Worm (Caenorhabditis elegans): Measurements from ENCODE around the gene twk-46.
A peak's percentile ranks its signal among the peaks of the same experiment; 100 is the strongest.

The twk-46 gene

ce11 chrV:19042256-19042655 lies 17.7 kb upstream of the twk-46 start, which contains the start of gene asp-16:
Gene asp-16, minus strand, starts transcription at chrV:19042605.
- TF ChIP-seq D1046.2 (GFP tag; IDR thresholded peaks at IDR 0.05) (no peak), set-16 (GFP tag; IDR thresholded peaks at IDR 0.05) (peak; percentile 58)

- no peak for TF ChIP-seq madf-9 (GFP tag; conservative IDR thresholded peaks at IDR 0.05)
- TF ChIP-seq mxl-2 (GFP tag; conservative IDR thresholded peaks at IDR 0.05) = no peak
- no peak for TF ChIP-seq rbr-2 (tag; optimal IDR thresholded peaks at IDR 0.05)
- TF ChIP-seq lin-1 (GFP tag; IDR thresholded peaks at IDR 0.05) = no peak
- no peak for TF ChIP-seq aha-1 (tag)
- TF ChIP-seq lin-39 (tag; optimal IDR thresholded peaks at IDR 0.05) = no peak
- no peak for TF ChIP-seq saeg-2 (GFP tag; IDR thresholded peaks at IDR 0.05)
- no peak for TF ChIP-seq nhr-10 (tag; optimal IDR thresholded peaks at IDR 0.05)
- TF ChIP-seq unc-62 (GFP tag; optimal IDR thresholded peaks at IDR 0.05 in 1 of 2) = no peak
- TF ChIP-seq unc-62 (tag; optimal IDR thresholded peaks at IDR 0.05) = no peak
- no peak for TF ChIP-seq snpc-1.2 (GFP tag; IDR thresholded peaks at IDR 0.05)
- TF ChIP-seq ces-1 (GFP tag; optimal IDR thresholded peaks at IDR 0.05) = no peak
- no peak for TF ChIP-seq lir-3 (tag; optimal IDR thresholded peaks at IDR 0.05)
- TF ChIP-seq zip-11 (GFP tag; IDR thresholded peaks at IDR 0.05) = no peak
- TF ChIP-seq ZK546.5 (tag; optimal IDR thresholded peaks at IDR 0.05) = no peak
- TF ChIP-seq Y75B8A.6 (GFP tag; IDR thresholded peaks at IDR 0.05) = no peak
Measured at ce11 chrV:19044753-19045152, 15.2 kb upstream of the twk-46 start, which contains the start of gene asp-15. Gene asp-15, minus strand, starts transcription at chrV:19044853.

ce11 chrV:19047442-19047841 lies 12.5 kb upstream of the twk-46 start:
- TF ChIP-seq aha-1 (tag) = no peak
- 0 out of 2 replicates have a peak, but pooled peaks have one; percentile 13 for TF ChIP-seq madf-9 (GFP tag; conservative IDR thresholded peaks at IDR 0.05)
- no peak for TF ChIP-seq spr-1 (tag; optimal IDR thresholded peaks at IDR 0.05)
- no peak for TF ChIP-seq arid-1 (GFP tag; conservative IDR thresholded peaks at IDR 0.05)
- TF ChIP-seq set-16 (GFP tag; IDR thresholded peaks at IDR 0.05) = peak; percentile 70; the same call in 1 of the 2 replicates
- no peak for TF ChIP-seq nhr-10 (tag; optimal IDR thresholded peaks at IDR 0.05)
- no peak for TF ChIP-seq hmg-1.1 (GFP tag; IDR thresholded peaks at IDR 0.05)
- no peak for TF ChIP-seq jun-1 (tag; optimal IDR thresholded peaks at IDR 0.05)
- no peak for TF ChIP-seq ztf-7 (tag; optimal IDR thresholded peaks at IDR 0.05)
- TF ChIP-seq Y105C5A.15 (GFP tag; IDR thresholded peaks at IDR 0.05) = no peak
- no peak for TF ChIP-seq nhr-237 (tag; optimal IDR thresholded peaks at IDR 0.05)
- no peak for TF ChIP-seq zag-1 (tag; optimal IDR thresholded peaks at IDR 0.05)
- no peak for TF ChIP-seq unc-39 (tag; optimal IDR thresholded peaks at IDR 0.05)
- no peak for TF ChIP-seq lir-3 (tag; optimal IDR thresholded peaks at IDR 0.05)
- no peak for TF ChIP-seq hlh-30 (tag; optimal IDR thresholded peaks at IDR 0.05; ENCODE audit: insufficient read depth)

- TF ChIP-seq T26A8.4 (GFP tag; IDR thresholded peaks at IDR 0.05) (peak; percentile 34; the same call in 1 of the 2 replicates), mes-2 (tag; optimal IDR thresholded peaks at IDR 0.05; ENCODE audit: poor library complexity, severe bottlenecking) (peak; percentile 61), nhr-237 (tag; optimal IDR thresholded peaks at IDR 0.05) (no peak), mep-1 (tag; optimal IDR thresholded peaks at IDR 0.05) (peak; percentile 11), nhr-77 (tag; optimal IDR thresholded peaks at IDR 0.05) (peak; percentile 29), php-3 (GFP tag; IDR thresholded peaks at IDR 0.05) (no peak), unc-62 (GFP tag; optimal IDR thresholded peaks at IDR 0.05 in 1 of 2) (peak in 1 of 2 experiments; percentile 59), unc-62 (tag; optimal IDR thresholded peaks at IDR 0.05) (no peak), dve-1 (tag; optimal IDR thresholded peaks at IDR 0.05; ENCODE audit: insufficient read depth) (peak; percentile 80), tag-97 (GFP tag; IDR thresholded peaks at IDR 0.05) (no peak), dmd-6 (GFP tag; IDR thresholded peaks at IDR 0.05) (peak; percentile 29; the same call in 1 of the 2 replicates), nhr-42 (GFP tag; IDR thresholded peaks at IDR 0.05) (no peak), dmd-9 (GFP tag; IDR thresholded peaks at IDR 0.05) (no peak), nhr-102 (tag; optimal IDR thresholded peaks at IDR 0.05) (peak; percentile 22), R02D3.7 (tag; optimal IDR thresholded peaks at IDR 0.05) (no peak), pha-4 (GFP tag; IDR thresholded peaks at IDR 0.05) (peak; percentile 35; the same call in 1 of the 2 replicates), pha-4 (tag; optimal IDR thresholded peaks at IDR 0.05) (no peak), set-16 (GFP tag; IDR thresholded peaks at IDR 0.05) (peak; percentile 80), zfp-3 (GFP tag; conservative IDR thresholded peaks at IDR 0.05) (peak; percentile 83; the same call in 1 of the 2 replicates), gei-8 (GFP tag; optimal IDR thresholded peaks at IDR 0.05) (no peak), lir-3 (tag; optimal IDR thresholded peaks at IDR 0.05) (no peak)
Measured at ce11 chrV:19049140-19050092, 10.6 kb upstream of the twk-46 start.

All from whole organism, L4 larva.